Fruit fly (Drosophila melanogaster): Measurements from ENCODE around the gene Cph.

The Cph gene

dm6 chrX:7179274-7179673, 41.8 kb downstream of the Cph start:
- TF ChIP-seq CG4496 (GFP tag; IDR thresholded peaks at IDR 0.05) (peak; percentile 61; the same call in 1 of the 3 replicates), CG14655 (GFP tag; optimal IDR thresholded peaks at IDR 0.05) (peak; percentile 69), CG9948 (tag; optimal IDR thresholded peaks at IDR 0.05) (peak; percentile 36), CG32121 (GFP tag; IDR thresholded peaks at IDR 0.05) (peak; percentile 27; the same call in 1 of the 2 replicates), gl (tag; optimal IDR thresholded peaks at IDR 0.05) (no peak), D1 (tag; optimal IDR thresholded peaks at IDR 0.05) (no peak), Ets98B (GFP tag; IDR thresholded peaks at IDR 0.05) (peak; percentile 62), Snoo (tag; optimal IDR thresholded peaks at IDR 0.05) (peak; percentile 39), CG17806 (tag; optimal IDR thresholded peaks at IDR 0.05) (peak; percentile 50), CG34367 (tag; optimal IDR thresholded peaks at IDR 0.05) (peak; percentile 40), CG10348 (GFP tag; IDR thresholded peaks at IDR 0.05) (no peak), EcR (GFP tag; optimal IDR thresholded peaks at IDR 0.05) (no peak), CG8301 (tag; optimal IDR thresholded peaks at IDR 0.05) (peak; percentile 53), Pif1A (GFP tag; optimal IDR thresholded peaks at IDR 0.05) (peak; percentile 54), fd96Ca (GFP tag; IDR thresholded peaks at IDR 0.05) (peak; percentile 51; the same call in 2 of the 3 replicates), CG13204 (GFP tag; optimal IDR thresholded peaks at IDR 0.05) (no peak), CG8159 (tag; optimal IDR thresholded peaks at IDR 0.05) (peak; percentile 54), CG12605 (GFP tag; IDR thresholded peaks at IDR 0.05) (peak; percentile 46; the same call in 1 of the 2 replicates), CG15710 (tag; optimal IDR thresholded peaks at IDR 0.05) (peak; percentile 44), Pif1B (GFP tag; optimal IDR thresholded peaks at IDR 0.05) (peak; percentile 38), rn (GFP tag; IDR thresholded peaks at IDR 0.05) (no peak)

dm6 chrX:7183371-7183770, 45.8 kb downstream of the Cph start:
- TF ChIP-seq Snoo (tag; optimal IDR thresholded peaks at IDR 0.05) (no peak), Pif1A (GFP tag; optimal IDR thresholded peaks at IDR 0.05) (no peak), CG10348 (GFP tag; IDR thresholded peaks at IDR 0.05) (no peak), CG8159 (tag; optimal IDR thresholded peaks at IDR 0.05) (no peak), CG12605 (GFP tag; IDR thresholded peaks at IDR 0.05) (no peak), CG8301 (tag; optimal IDR thresholded peaks at IDR 0.05) (no peak), CG34367 (tag; optimal IDR thresholded peaks at IDR 0.05) (no peak), CG4496 (GFP tag; IDR thresholded peaks at IDR 0.05) (no peak), rn (GFP tag; IDR thresholded peaks at IDR 0.05) (no peak), Pif1B (GFP tag; optimal IDR thresholded peaks at IDR 0.05) (no peak), Ets98B (GFP tag; IDR thresholded peaks at IDR 0.05) (no peak), EcR (GFP tag; optimal IDR thresholded peaks at IDR 0.05) (no peak), gl (tag; optimal IDR thresholded peaks at IDR 0.05) (no peak), D1 (tag; optimal IDR thresholded peaks at IDR 0.05) (no peak), CG13204 (GFP tag; optimal IDR thresholded peaks at IDR 0.05) (no peak), fd96Ca (GFP tag; IDR thresholded peaks at IDR 0.05) (no peak), CG32121 (GFP tag; IDR thresholded peaks at IDR 0.05) (no peak), CG17806 (tag; optimal IDR thresholded peaks at IDR 0.05) (no peak)

DNA sequence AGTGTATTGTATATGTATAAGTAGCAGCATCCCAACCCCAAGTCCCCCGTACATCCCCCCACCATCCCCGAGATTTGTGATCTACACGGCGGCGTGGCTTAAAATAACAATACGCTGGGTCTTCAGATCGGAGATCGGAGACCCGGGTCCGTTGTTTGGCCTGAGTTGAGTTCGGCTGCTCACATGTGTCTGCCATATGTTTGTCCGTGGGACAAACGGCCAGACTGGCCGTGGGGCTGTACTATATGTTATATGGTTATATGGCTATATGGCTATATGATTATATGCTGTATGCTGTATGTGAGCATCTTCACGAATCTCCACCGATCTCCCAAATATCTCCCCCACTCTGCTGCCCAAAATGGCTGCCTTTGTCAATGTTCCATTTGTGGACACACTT, 52.0 kb downstream of the Cph start:
- TF ChIP-seq CG4496 (GFP tag; IDR thresholded peaks at IDR 0.05) (no peak), D1 (tag; optimal IDR thresholded peaks at IDR 0.05) (no peak), gl (tag; optimal IDR thresholded peaks at IDR 0.05) (no peak), EcR (GFP tag; optimal IDR thresholded peaks at IDR 0.05) (no peak), Ets98B (GFP tag; IDR thresholded peaks at IDR 0.05) (no peak), Snoo (tag; optimal IDR thresholded peaks at IDR 0.05) (no peak), CG13204 (GFP tag; optimal IDR thresholded peaks at IDR 0.05) (no peak), CG10348 (GFP tag; IDR thresholded peaks at IDR 0.05) (no peak), CG9948 (tag; optimal IDR thresholded peaks at IDR 0.05) (no peak), CG14655 (GFP tag; optimal IDR thresholded peaks at IDR 0.05) (no peak), CG15710 (tag; optimal IDR thresholded peaks at IDR 0.05) (no peak), Pif1A (GFP tag; optimal IDR thresholded peaks at IDR 0.05) (no peak), CG34367 (tag; optimal IDR thresholded peaks at IDR 0.05) (no peak), rn (GFP tag; IDR thresholded peaks at IDR 0.05) (no peak), Pif1B (GFP tag; optimal IDR thresholded peaks at IDR 0.05) (no peak), CG12605 (GFP tag; IDR thresholded peaks at IDR 0.05) (no peak), CG32121 (GFP tag; IDR thresholded peaks at IDR 0.05) (no peak), CG8301 (tag; optimal IDR thresholded peaks at IDR 0.05) (no peak), fd96Ca (GFP tag; IDR thresholded peaks at IDR 0.05) (no peak)

- TF ChIP-seq Pif1B (GFP tag; optimal IDR thresholded peaks at IDR 0.05) (no peak), CG17806 (tag; optimal IDR thresholded peaks at IDR 0.05) (peak; percentile 10), CG8159 (tag; optimal IDR thresholded peaks at IDR 0.05) (peak; percentile 17)
These were observed 55.5 kb downstream of the Cph start for dm6 chrX:7193046-7193445.

dm6 chrX:7193902-7194301, 56.4 kb downstream of the Cph start:
- no peak for TF ChIP-seq CG9948 (tag; optimal IDR thresholded peaks at IDR 0.05)
- no peak for TF ChIP-seq Pif1A (GFP tag; optimal IDR thresholded peaks at IDR 0.05)
- no peak for TF ChIP-seq CG32121 (GFP tag; IDR thresholded peaks at IDR 0.05)
- TF ChIP-seq CG10348 (GFP tag; IDR thresholded peaks at IDR 0.05), result no peak
- no peak for TF ChIP-seq Ets98B (GFP tag; IDR thresholded peaks at IDR 0.05)
- no peak for TF ChIP-seq gl (tag; optimal IDR thresholded peaks at IDR 0.05)
- TF ChIP-seq CG14655 (GFP tag; optimal IDR thresholded peaks at IDR 0.05), result no peak
- no peak for TF ChIP-seq Pif1B (GFP tag; optimal IDR thresholded peaks at IDR 0.05)
- TF ChIP-seq CG8301 (tag; optimal IDR thresholded peaks at IDR 0.05), result no peak
- TF ChIP-seq CG34367 (tag; optimal IDR thresholded peaks at IDR 0.05), result no peak
- TF ChIP-seq CG4496 (GFP tag; IDR thresholded peaks at IDR 0.05), result no peak
- TF ChIP-seq CG12605 (GFP tag; IDR thresholded peaks at IDR 0.05), result no peak
- TF ChIP-seq CG8159 (tag; optimal IDR thresholded peaks at IDR 0.05), result no peak
- TF ChIP-seq rn (GFP tag; IDR thresholded peaks at IDR 0.05), result no peak
- no peak for TF ChIP-seq D1 (tag; optimal IDR thresholded peaks at IDR 0.05)
- TF ChIP-seq EcR (GFP tag; optimal IDR thresholded peaks at IDR 0.05), result no peak
- TF ChIP-seq Snoo (tag; optimal IDR thresholded peaks at IDR 0.05), result no peak
- no peak for TF ChIP-seq CG17806 (tag; optimal IDR thresholded peaks at IDR 0.05)

- TF ChIP-seq CG8159 (tag; optimal IDR thresholded peaks at IDR 0.05) (no peak), CG17806 (tag; optimal IDR thresholded peaks at IDR 0.05) (no peak), Ets98B (GFP tag; IDR thresholded peaks at IDR 0.05) (no peak; the same call in 1 of the 2 replicates), CG34367 (tag; optimal IDR thresholded peaks at IDR 0.05) (no peak), gl (tag; optimal IDR thresholded peaks at IDR 0.05) (peak; percentile 39), rn (GFP tag; IDR thresholded peaks at IDR 0.05) (no peak), CG10348 (GFP tag; IDR thresholded peaks at IDR 0.05) (no peak), fd96Ca (GFP tag; IDR thresholded peaks at IDR 0.05) (no peak), CG4496 (GFP tag; IDR thresholded peaks at IDR 0.05) (peak; percentile 74; the same call in 2 of the 3 replicates), CG9948 (tag; optimal IDR thresholded peaks at IDR 0.05) (no peak), CG15710 (tag; optimal IDR thresholded peaks at IDR 0.05) (peak; percentile 3), CG12605 (GFP tag; IDR thresholded peaks at IDR 0.05) (no peak), CG13204 (GFP tag; optimal IDR thresholded peaks at IDR 0.05) (peak; percentile 58), EcR (GFP tag; optimal IDR thresholded peaks at IDR 0.05) (peak; percentile 46), Pif1B (GFP tag; optimal IDR thresholded peaks at IDR 0.05) (peak; percentile 23), CG32121 (GFP tag; IDR thresholded peaks at IDR 0.05) (no peak), Pif1A (GFP tag; optimal IDR thresholded peaks at IDR 0.05) (peak; percentile 30), Snoo (tag; optimal IDR thresholded peaks at IDR 0.05) (peak; percentile 53), D1 (tag; optimal IDR thresholded peaks at IDR 0.05) (no peak), CG14655 (GFP tag; optimal IDR thresholded peaks at IDR 0.05) (no peak), CG8301 (tag; optimal IDR thresholded peaks at IDR 0.05) (no peak)
These were observed 57.3 kb downstream of the Cph start for dm6 chrX:7194778-7195177.

All from whole organism, pupa.